Fruit fly (Drosophila melanogaster) whole organism, prepupa: Measurements from ENCODE around the gene Cyp4ae1.

Source experiments
- Blimp-1 ChIP-seq: fragments of 200-800 bp; sonication (Bioruptor generic); optimal IDR thresholded peaks from 3 replicates; lab custom pipeline; 2017; ENCODE audit warnings: missing biosample characterization, missing genetic modification characterization, mild to moderate bottlenecking, moderate library complexity, missing genetic modification reagents
- CG10631 ChIP-seq: fragments of 200-800 bp; sonication (Bioruptor generic); optimal IDR thresholded peaks from 2 replicates; lab custom pipeline; 2016; ENCODE audit warnings: missing biosample characterization, missing genetic modification characterization
- CG10669 ChIP-seq: fragments of 200-800 bp; sonication (Bioruptor generic); optimal IDR thresholded peaks from 3 replicates; lab custom pipeline; 2018; ENCODE audit warnings: missing biosample characterization, mild to moderate bottlenecking, missing genetic modification characterization, moderate library complexity
- CG11294 ChIP-seq: fragments of 200-800 bp; sonication (Bioruptor generic); IDR thresholded peaks from 2 replicates; pipeline ENCODE4 v1.3.6; 2022; ENCODE audit warnings: missing biosample characterization, missing genetic modification characterization
- CG11762 ChIP-seq: fragments of 200-800 bp; sonication (Bioruptor generic); optimal IDR thresholded peaks from 3 replicates; lab custom pipeline; 2016; ENCODE audit warnings: missing biosample characterization, missing genetic modification characterization; ENCODE audit not compliant: insufficient read depth
- CG11902 ChIP-seq: fragments of 200-800 bp; sonication (Bioruptor generic); optimal IDR thresholded peaks from 3 replicates; lab custom pipeline; 2016; ENCODE audit warnings: missing biosample characterization, missing genetic modification characterization
- CG15336 ChIP-seq: fragments of 200-800 bp; sonication (Bioruptor generic); IDR thresholded peaks from 2 replicates; pipeline ENCODE4 v1.3.6; 2022; ENCODE audit warnings: missing biosample characterization, missing genetic modification characterization
- CG3032 ChIP-seq: fragments of 200-800 bp; optimal IDR thresholded peaks from 2 replicates; lab custom pipeline; 2019; ENCODE audit warnings: missing biosample characterization, mild to moderate bottlenecking, missing genetic modification characterization, moderate library complexity
- CG32006 ChIP-seq: fragments of 200-800 bp; sonication (Bioruptor generic); optimal IDR thresholded peaks from 3 replicates; lab custom pipeline; 2017; ENCODE audit warnings: missing biosample characterization, mild to moderate bottlenecking, missing genetic modification characterization
- CG34406 ChIP-seq: fragments of 200-800 bp; sonication (Bioruptor generic); optimal IDR thresholded peaks from 3 replicates; lab custom pipeline; 2016; ENCODE audit warnings: missing biosample characterization, missing genetic modification characterization
- CG3919 ChIP-seq: fragments of 200-800 bp; sonication (Bioruptor generic); optimal IDR thresholded peaks from 3 replicates; lab custom pipeline; 2016; ENCODE audit warnings: missing biosample characterization, missing genetic modification characterization
- CG6163 ChIP-seq: fragments of 200-800 bp; sonication (Bioruptor generic); IDR thresholded peaks from 3 replicates; pipeline ENCODE4 v1.3.6; 2022; ENCODE audit warnings: missing biosample characterization, missing genetic modification characterization
- CG6276 ChIP-seq: fragments of 200-800 bp; sonication (Bioruptor generic); optimal IDR thresholded peaks from 2 replicates; lab custom pipeline; 2017; ENCODE audit warnings: missing biosample characterization, mild to moderate bottlenecking, missing genetic modification characterization
- CG6792 ChIP-seq: fragments of 200-800 bp; sonication (Bioruptor generic); optimal IDR thresholded peaks from 3 replicates; lab custom pipeline; 2016; ENCODE audit warnings: missing biosample characterization, missing genetic modification characterization
- CG6808 ChIP-seq: fragments of 200-800 bp; sonication (Bioruptor generic); optimal IDR thresholded peaks from 3 replicates; lab custom pipeline; 2017; ENCODE audit warnings: missing biosample characterization, missing genetic modification characterization, mild to moderate bottlenecking, moderate library complexity, missing genetic modification reagents
- CG6854 ChIP-seq: fragments of 200-800 bp; sonication (Bioruptor generic); optimal IDR thresholded peaks from 2 replicates; lab custom pipeline; 2017; ENCODE audit warnings: missing biosample characterization, mild to moderate bottlenecking, missing genetic modification characterization
- CG7368 ChIP-seq: fragments of 200-800 bp; sonication (Bioruptor generic); optimal IDR thresholded peaks from 3 replicates; lab custom pipeline; 2016; ENCODE audit warnings: missing biosample characterization, missing genetic modification characterization
- CG8119 ChIP-seq: fragments of 200-800 bp; sonication (Bioruptor generic); IDR thresholded peaks from 3 replicates; pipeline ENCODE4 v1.3.6; 2022; ENCODE audit warnings: missing biosample characterization, missing genetic modification characterization
- CG8319 ChIP-seq: fragments of 200-800 bp; sonication (Bioruptor generic); optimal IDR thresholded peaks from 3 replicates; lab custom pipeline; 2016; ENCODE audit warnings: missing biosample characterization, missing genetic modification characterization
- Eip75B ChIP-seq: fragments of 200-800 bp; sonication (Bioruptor generic); optimal IDR thresholded peaks from 3 replicates; lab custom pipeline; 2016; ENCODE audit warnings: missing biosample characterization, missing genetic modification characterization
- Eip78C ChIP-seq: fragments of 200-800 bp; sonication (Bioruptor generic); peaks from one replicate; lab custom pipeline; 2016; ENCODE audit warnings: missing biosample characterization, missing genetic modification characterization
- Eip93F ChIP-seq: fragments of 200-800 bp; sonication (Bioruptor generic); optimal IDR thresholded peaks from 2 replicates; lab custom pipeline; 2016; ENCODE audit warnings: missing biosample characterization, mild to moderate bottlenecking, missing genetic modification characterization
- Gug ChIP-seq: fragments of 200-800 bp; sonication (Bioruptor generic); IDR thresholded peaks from 2 replicates; pipeline ENCODE4 v1.3.6; 2022; ENCODE audit warnings: missing biosample characterization, missing genetic modification characterization
- Hr38 ChIP-seq: sonication (Bioruptor generic); optimal IDR thresholded peaks from 2 replicates; lab custom pipeline; 2016; ENCODE audit warnings: missing biosample characterization, missing genetic modification characterization
- Hr39 ChIP-seq: fragments of 200-800 bp; sonication (Bioruptor generic); optimal IDR thresholded peaks from 2 replicates; lab custom pipeline; 2016; ENCODE audit warnings: missing biosample characterization, missing genetic modification characterization
- Hr4 ChIP-seq: fragments of 200-800 bp; sonication (Bioruptor generic); optimal IDR thresholded peaks from 3 replicates; lab custom pipeline; 2016; ENCODE audit warnings: missing biosample characterization, missing genetic modification characterization
- Lpt ChIP-seq: fragments of 200-800 bp; sonication (Bioruptor generic); optimal IDR thresholded peaks from 3 replicates; lab custom pipeline; 2016; ENCODE audit warnings: missing biosample characterization, missing genetic modification characterization
- Met ChIP-seq: fragments of 200-800 bp; sonication (Bioruptor generic); optimal IDR thresholded peaks from 3 replicates; lab custom pipeline; 2016; ENCODE audit warnings: missing biosample characterization, missing genetic modification characterization
- Smox ChIP-seq: fragments of 200-800 bp; sonication (Bioruptor generic); optimal IDR thresholded peaks from 3 replicates; lab custom pipeline; 2016; ENCODE audit warnings: missing biosample characterization, missing genetic modification characterization
- Sox102F ChIP-seq: fragments of 200-800 bp; sonication (Bioruptor generic); optimal IDR thresholded peaks from 2 replicates; lab custom pipeline; 2016; ENCODE audit warnings: missing biosample characterization, mild to moderate bottlenecking, missing genetic modification characterization
- Sox14 ChIP-seq: fragments of 200-800 bp; sonication (Bioruptor generic); optimal IDR thresholded peaks from 3 replicates; lab custom pipeline; 2016; ENCODE audit warnings: missing biosample characterization, missing genetic modification characterization
- Sox15 ChIP-seq: fragments of 200-800 bp; sonication (Bioruptor generic); optimal IDR thresholded peaks from 3 replicates; lab custom pipeline; 2016; ENCODE audit warnings: missing biosample characterization, missing genetic modification characterization
- achi ChIP-seq: fragments of 200-800 bp; sonication (Bioruptor generic); optimal IDR thresholded peaks from 3 replicates; lab custom pipeline; 2016; ENCODE audit warnings: missing biosample characterization, missing genetic modification characterization
- acj6 ChIP-seq: fragments of 200-800 bp; sonication (Bioruptor generic); optimal IDR thresholded peaks from 3 replicates; lab custom pipeline; 2016; ENCODE audit warnings: missing biosample characterization, missing genetic modification characterization
- cyc ChIP-seq: fragments of 200-800 bp; sonication (Bioruptor generic); optimal IDR thresholded peaks from 3 replicates; lab custom pipeline; 2016; ENCODE audit warnings: missing biosample characterization, missing genetic modification characterization
- eg ChIP-seq: fragments of 200-800 bp; sonication (Bioruptor generic); IDR thresholded peaks from 3 replicates; pipeline ENCODE4 v1.3.6; 2022; ENCODE audit warnings: missing biosample characterization, missing genetic modification characterization
- fd59A ChIP-seq: fragments of 200-800 bp; sonication (Bioruptor generic); optimal IDR thresholded peaks from 2 replicates; lab custom pipeline; 2017; ENCODE audit warnings: missing biosample characterization, mild to moderate bottlenecking, missing genetic modification characterization, missing genetic modification reagents
- fd85E ChIP-seq: fragments of 200-800 bp; sonication (Bioruptor generic); optimal IDR thresholded peaks from 3 replicates; lab custom pipeline; 2016; ENCODE audit warnings: missing biosample characterization, missing genetic modification characterization
- fkh ChIP-seq: fragments of 200-800 bp; sonication (Bioruptor generic); optimal IDR thresholded peaks from 3 replicates; lab custom pipeline; 2017; ENCODE audit warnings: missing biosample characterization, mild to moderate bottlenecking, missing genetic modification characterization, moderate library complexity
- net ChIP-seq: fragments of 200-800 bp; sonication (Bioruptor generic); optimal IDR thresholded peaks from 3 replicates; lab custom pipeline; 2016; ENCODE audit warnings: missing biosample characterization, missing genetic modification characterization
- pdm3 ChIP-seq: fragments of 200-800 bp; sonication (Bioruptor generic); optimal IDR thresholded peaks from 3 replicates; lab custom pipeline; 2016; ENCODE audit warnings: missing biosample characterization, missing genetic modification characterization
- salr ChIP-seq, 2 experiments: fragments of 200-800 bp; sonication (Bioruptor generic); optimal IDR thresholded peaks; 3 replicates each; lab custom pipeline; 2016 to 2018; ENCODE audit warnings: missing biosample characterization in 2 of 2, missing genetic modification characterization in 2 of 2, mild to moderate bottlenecking in 1 of 2
- svp ChIP-seq: fragments of 200-800 bp; sonication (Bioruptor generic); peaks from one replicate; lab custom pipeline; 2016; ENCODE audit warnings: missing biosample characterization, missing genetic modification characterization
- topi ChIP-seq: fragments of 200-800 bp; sonication (Bioruptor generic); optimal IDR thresholded peaks from 3 replicates; lab custom pipeline; 2016; ENCODE audit warnings: missing biosample characterization, missing genetic modification characterization

The Cyp4ae1 gene

DNA sequence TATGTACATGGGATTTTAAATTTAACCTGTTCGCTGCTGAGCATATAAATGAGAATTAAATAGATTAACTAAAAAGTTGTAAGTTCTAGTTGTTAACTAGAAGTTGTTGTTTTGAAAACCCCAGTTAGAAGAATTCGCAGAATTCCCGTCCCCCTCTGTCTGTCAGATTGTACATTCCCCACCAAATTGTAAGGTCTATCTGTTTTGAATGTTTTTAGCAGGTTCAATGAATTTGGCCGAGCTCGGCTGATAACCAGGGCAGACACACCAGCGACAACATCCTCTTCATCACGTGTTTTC lies 19.4 kb downstream of the Cyp4ae1 start:
- TF ChIP-seq Hr38 (no peak), CG11294 (GFP tag; lab: Robert Waterston, UW) (no peak), CG6163 (GFP tag; lab: Robert Waterston, UW) (no peak), svp (peak; percentile 80)

DNA sequence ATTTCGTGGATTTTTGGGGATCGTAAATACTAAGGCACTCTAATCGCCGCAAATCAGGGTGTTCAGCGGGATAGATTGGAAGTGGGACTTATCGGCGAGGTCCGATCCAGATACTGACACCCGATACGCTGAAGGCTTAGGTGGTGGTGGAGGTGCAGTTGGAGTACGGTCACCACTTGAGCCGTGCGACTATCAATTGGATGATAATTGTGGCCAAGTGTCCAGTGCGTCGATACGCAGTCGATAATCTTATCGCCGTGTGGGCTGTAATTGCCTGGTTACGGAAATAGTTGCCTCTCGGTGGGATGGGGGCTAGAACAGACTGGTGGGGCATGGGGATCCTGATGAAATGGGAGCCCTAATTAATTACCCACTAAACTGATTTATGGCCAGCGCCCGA lies 20.5 kb downstream of the Cyp4ae1 start:
- TF ChIP-seq net (GFP tag; lab: Kevin White, UChicago) (no peak), svp (peak; percentile 49)

DNA sequence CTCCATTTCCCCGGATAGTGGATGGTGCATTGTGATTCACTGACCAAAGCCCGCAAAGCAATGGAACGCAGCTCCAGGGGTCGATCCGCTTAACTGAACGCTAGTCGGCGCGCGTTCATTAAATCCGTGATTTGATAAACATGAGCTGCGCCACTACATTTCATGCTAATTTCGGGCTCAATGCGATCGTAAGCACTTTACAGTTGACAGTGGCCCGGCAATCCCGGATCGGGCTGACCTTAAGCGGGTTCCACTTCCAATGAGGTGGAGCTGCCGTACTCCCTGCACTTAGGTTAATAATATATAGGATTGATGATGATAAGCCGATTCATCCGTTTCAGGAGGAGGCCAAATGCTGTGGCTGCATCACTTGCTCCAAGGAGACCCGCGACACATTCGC lies 25.0 kb downstream of the Cyp4ae1 start, which contains the start of gene FarO:
TSS of gene FarO (minus strand) at position 101 of the 400 bp plus-strand sequence.
- TF ChIP-seq fd85E (GFP tag; lab: Kevin White, UChicago): no peak
- no peak for TF ChIP-seq Lpt (GFP tag; lab: Kevin White, UChicago)
- no peak for TF ChIP-seq CG6808 (GFP tag; lab: Kevin White, UChicago)
- no peak for TF ChIP-seq CG7368
- no peak for TF ChIP-seq Hr38
- no peak for TF ChIP-seq Eip75B
- TF ChIP-seq pdm3 (GFP tag; lab: Kevin White, UChicago): no peak
- TF ChIP-seq Eip93F: no peak
- no peak for TF ChIP-seq acj6 (GFP tag; lab: Kevin White, UChicago)
- TF ChIP-seq Sox14 (GFP tag; lab: Kevin White, UChicago): no peak
- no peak for TF ChIP-seq CG11294 (GFP tag; lab: Robert Waterston, UW)
- TF ChIP-seq CG34406: no peak
- no peak for TF ChIP-seq achi (GFP tag; lab: Kevin White, UChicago)
- TF ChIP-seq cyc (GFP tag; lab: Kevin White, UChicago): no peak
- TF ChIP-seq Sox102F (GFP tag; lab: Kevin White, UChicago): no peak
- no peak for TF ChIP-seq CG3032 (tag; lab: Kevin White, UChicago)

DNA sequence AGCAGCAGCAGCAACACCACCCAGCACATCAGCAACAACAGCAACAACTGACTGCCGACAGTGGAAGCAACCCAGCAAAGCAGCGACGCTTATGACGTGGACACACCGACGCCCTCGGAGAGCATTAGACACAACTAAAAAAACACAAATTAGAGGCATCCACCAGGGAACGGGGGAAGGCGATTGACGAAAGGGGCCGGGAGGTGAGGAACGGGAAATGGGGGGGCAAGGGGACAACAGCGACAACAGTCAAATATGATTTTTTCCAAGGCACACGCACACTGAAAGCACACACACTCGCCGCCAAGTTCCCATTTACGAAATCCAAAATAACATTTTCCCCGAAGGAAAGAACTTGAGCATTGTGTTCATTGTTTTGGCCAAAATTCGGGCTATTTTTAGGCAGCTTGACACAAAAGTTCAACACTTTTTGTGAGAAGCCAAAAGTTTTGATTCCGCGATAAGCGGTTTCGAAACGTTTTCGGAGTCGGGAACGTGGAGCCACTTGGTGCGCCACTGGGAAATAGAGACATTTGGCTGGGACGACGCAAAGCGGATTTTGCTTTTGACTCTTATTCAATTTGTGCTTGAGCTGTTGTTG lies 29.9 kb downstream of the Cyp4ae1 start:
- TF ChIP-seq CG11902 (no peak), eg (GFP tag; lab: Robert Waterston, UW) (peak; percentile 56; the same call in 1 of the 3 replicates), CG32006 (GFP tag; lab: Kevin White, UChicago) (peak; percentile 46), Eip93F (no peak), svp (peak; percentile 44), CG10631 (GFP tag; lab: Kevin White, UChicago) (no peak), CG6792 (GFP tag; lab: Kevin White, UChicago) (no peak), CG6276 (GFP tag; lab: Kevin White, UChicago) (peak; percentile 49)

DNA sequence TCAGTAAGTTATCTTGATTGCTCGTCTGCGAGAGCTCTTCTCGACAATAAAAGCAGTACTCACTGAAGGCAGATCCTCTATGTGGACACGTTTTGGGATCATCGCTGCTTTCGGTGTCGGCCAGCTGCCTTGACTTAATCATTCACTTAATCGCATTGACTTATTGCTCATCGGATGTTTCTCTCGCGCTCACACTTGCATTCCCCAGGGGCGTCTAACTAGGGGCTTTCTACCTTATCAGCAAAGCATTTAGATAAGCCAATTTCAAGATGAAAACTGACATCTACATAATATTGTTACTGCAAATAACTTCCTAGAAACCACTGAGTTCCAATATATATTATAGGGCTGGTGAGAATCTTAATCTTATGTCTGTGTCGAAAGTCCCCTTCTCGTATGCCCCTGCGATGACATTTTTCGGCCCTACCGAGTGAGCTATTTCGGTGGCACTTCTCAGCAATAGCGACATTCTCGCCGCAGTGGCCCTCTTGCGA lies 33.6 kb downstream of the Cyp4ae1 start:
- TF ChIP-seq CG15336 (GFP tag; lab: Robert Waterston, UW): peak; percentile 42; the same call in 1 of the 2 replicates
- no peak for TF ChIP-seq Sox14 (GFP tag; lab: Kevin White, UChicago)
- TF ChIP-seq Eip93F: no peak
- no peak for TF ChIP-seq Smox (GFP tag; lab: Kevin White, UChicago)
- TF ChIP-seq Hr4 (GFP tag; lab: Kevin White, UChicago): peak; percentile 33
- TF ChIP-seq CG8119 (GFP tag; lab: Robert Waterston, UW): 0 out of 3 replicates have a peak, but pooled peaks have one; percentile 16
- TF ChIP-seq CG10669 (GFP tag; lab: Kevin White, UChicago): no peak
- TF ChIP-seq CG11762 (GFP tag; lab: Kevin White, UChicago): no peak
- peak; percentile 92 for TF ChIP-seq svp
- TF ChIP-seq topi (GFP tag; lab: Kevin White, UChicago): peak; percentile 9
- TF ChIP-seq CG6276 (GFP tag; lab: Kevin White, UChicago): no peak
- TF ChIP-seq fd59A (GFP tag; lab: Kevin White, UChicago): no peak
- peak; percentile 36; the same call in 1 of the 3 replicates for TF ChIP-seq eg (GFP tag; lab: Robert Waterston, UW)
- no peak for TF ChIP-seq salr (GFP tag; optimal IDR thresholded peaks at IDR 0.05; lab: Kevin White, UChicago)
- no peak for TF ChIP-seq CG6854 (GFP tag; lab: Kevin White, UChicago)
- TF ChIP-seq CG3919 (GFP tag; lab: Kevin White, UChicago): no peak
- TF ChIP-seq CG32006 (GFP tag; lab: Kevin White, UChicago): no peak
- no peak for TF ChIP-seq Sox15 (GFP tag; lab: Kevin White, UChicago)
- TF ChIP-seq Hr39: no peak
- TF ChIP-seq net (GFP tag; lab: Kevin White, UChicago): no peak
- no peak for TF ChIP-seq Gug (GFP tag; lab: Robert Waterston, UW)
- TF ChIP-seq CG8319: no peak
- peak; percentile 12 for TF ChIP-seq Met
- peak; percentile 20 for TF ChIP-seq Eip78C (GFP tag; lab: Kevin White, UChicago)
- TF ChIP-seq fkh (GFP tag; lab: Kevin White, UChicago): no peak
- TF ChIP-seq CG6163 (GFP tag; lab: Robert Waterston, UW): 0 out of 3 replicates have a peak, but pooled peaks have one; percentile 34
- no peak for TF ChIP-seq Blimp-1 (GFP tag; lab: Kevin White, UChicago)
